Worm (Caenorhabditis elegans) whole organism, young adult: ENCODE results near the gene frpr-10.

ENCODE experiments used
- F57C9.4 ChIP-seq: sonication (generic microtip); optimal IDR thresholded peaks from 2 replicates; lab custom pipeline; 2017; ENCODE audit warnings: mild to moderate bottlenecking, missing genetic modification characterization, missing compliant biosample characterization
- attf-5 ChIP-seq: fragments of 200-800 bp; sonication (Bioruptor generic); optimal IDR thresholded peaks from 2 replicates; lab custom pipeline; 2018; ENCODE audit warnings: mild to moderate bottlenecking, missing genetic modification characterization, missing compliant biosample characterization
- cebp-2 ChIP-seq: fragments of 200-800 bp; sonication (Bioruptor generic); IDR thresholded peaks from 2 replicates; pipeline ENCODE4 v1.3.6; 2022; ENCODE audit warnings: missing genetic modification characterization, missing compliant biosample characterization
- ceh-91 ChIP-seq: fragments of 200-800 bp; sonication (Bioruptor generic); IDR thresholded peaks from 2 replicates; pipeline ENCODE4 v1.3.6; 2022; ENCODE audit warnings: missing genetic modification reagents, missing genetic modification characterization, missing compliant biosample characterization
- nhr-179 ChIP-seq: sonication (generic microtip); optimal IDR thresholded peaks from 2 replicates; lab custom pipeline; 2016; ENCODE audit warnings: mild to moderate bottlenecking, missing genetic modification characterization, missing compliant biosample characterization
- nhr-80 ChIP-seq: sonication (generic microtip); optimal IDR thresholded peaks from 2 replicates; lab custom pipeline; 2016; ENCODE audit warnings: missing genetic modification characterization, missing compliant biosample characterization
- snpc-1.3 ChIP-seq: sonication (generic microtip); optimal IDR thresholded peaks from 2 replicates; lab custom pipeline; 2017; ENCODE audit warnings: missing genetic modification characterization, mild to moderate bottlenecking, missing compliant biosample characterization, antibody characterized with exemption, moderate library complexity, missing genotype, missing genetic modification reagents; ENCODE audit not compliant: insufficient read depth
- zim-3 ChIP-seq: sonication (generic microtip); optimal IDR thresholded peaks from 2 replicates; lab custom pipeline; 2017; ENCODE audit warnings: mild to moderate bottlenecking, missing genetic modification characterization, moderate library complexity, missing compliant biosample characterization

Gene frpr-10

ce11 chrIV:8022035-8022673 lies 64.5 kb downstream of the frpr-10 start, which contains the start of gene C26B2.2:
Gene C26B2.2, minus strand, starts transcription at chrIV:8022122.
- TF ChIP-seq ceh-91 (GFP tag; lab: Robert Waterston, UW): no peak
- TF ChIP-seq F57C9.4 (tag; lab: Kevin White, UChicago): no peak
- no peak for TF ChIP-seq snpc-1.3
- TF ChIP-seq zim-3 (tag; lab: Kevin White, UChicago): no peak
- no peak for TF ChIP-seq nhr-179 (tag; lab: Kevin White, UChicago)
- TF ChIP-seq attf-5 (GFP tag; lab: Kevin White, UChicago): no peak
- TF ChIP-seq cebp-2 (GFP tag; lab: Robert Waterston, UW): no peak
- no peak for TF ChIP-seq nhr-80 (tag; lab: Kevin White, UChicago)
